Fruit fly (Drosophila melanogaster): Measurements from ENCODE around the gene CG17242.

Gene CG17242

dm6 chr2L:2221649-2222150, 47.2 kb downstream of the CG17242 start (continued):
- peak; percentile 98 for TF ChIP-seq CG12391 (tag; optimal IDR thresholded peaks at IDR 0.05)
- no peak for TF ChIP-seq hth (optimal IDR thresholded peaks at IDR 0.05)
- TF ChIP-seq chif (GFP tag; optimal IDR thresholded peaks at IDR 0.05) = peak; percentile 95
- TF ChIP-seq klu (GFP tag; IDR thresholded peaks at IDR 0.05) = peak; percentile 95
- TF ChIP-seq gem (tag; optimal IDR thresholded peaks at IDR 0.05) = peak; percentile 99
- TF ChIP-seq CG15514 (GFP tag; optimal IDR thresholded peaks at IDR 0.05) = peak; percentile 90
- TF ChIP-seq CG16813 (GFP tag; IDR thresholded peaks at IDR 0.05; ENCODE audit: partially characterized antibody) = no peak
- TF ChIP-seq CG17328 (GFP tag; IDR thresholded peaks at IDR 0.05) = peak; percentile 98
- no peak for TF ChIP-seq knrl (GFP tag; IDR thresholded peaks at IDR 0.05; ENCODE audit: partially characterized antibody)
- TF ChIP-seq unc-4 (GFP tag; IDR thresholded peaks at IDR 0.05; ENCODE audit: partially characterized antibody) = no peak
- no peak for TF ChIP-seq br (optimal IDR thresholded peaks at IDR 0.05)
- no peak for TF ChIP-seq Dll (GFP tag; IDR thresholded peaks at IDR 0.05; ENCODE audit: partially characterized antibody)
- peak; percentile 96 for TF ChIP-seq az2 (GFP tag; optimal IDR thresholded peaks at IDR 0.05)
- TF ChIP-seq CG14014 (GFP tag; IDR thresholded peaks at IDR 0.05) = peak; percentile 99
- peak; percentile 99 for TF ChIP-seq Hsf (GFP tag; optimal IDR thresholded peaks at IDR 0.05)
- TF ChIP-seq psq (GFP tag; optimal IDR thresholded peaks at IDR 0.05) = peak; percentile 91
- TF ChIP-seq CG4282 (GFP tag; optimal IDR thresholded peaks at IDR 0.05) = peak; percentile 86
- TF ChIP-seq Mad (GFP tag; optimal IDR thresholded peaks at IDR 0.05) = peak; percentile 97
- TF ChIP-seq Asciz (GFP tag; optimal IDR thresholded peaks at IDR 0.05) = peak; percentile 89
- peak; percentile 93 for TF ChIP-seq pum (GFP tag; optimal IDR thresholded peaks at IDR 0.05)
- peak; percentile 99 for TF ChIP-seq vvl (GFP tag; IDR thresholded peaks at IDR 0.05)
- no peak for TF ChIP-seq hbn (GFP tag; IDR thresholded peaks at IDR 0.05; ENCODE audit: partially characterized antibody)
- peak; percentile 97 for TF ChIP-seq Meics (GFP tag; optimal IDR thresholded peaks at IDR 0.05)
- TF ChIP-seq HLH3B (GFP tag; IDR thresholded peaks at IDR 0.05) = peak; percentile 98
- peak; percentile 92 for TF ChIP-seq CG10979 (tag; optimal IDR thresholded peaks at IDR 0.05)
- no peak for TF ChIP-seq D (optimal IDR thresholded peaks at IDR 0.05)
- peak; percentile 89 for TF ChIP-seq D (GFP tag; optimal IDR thresholded peaks at IDR 0.05)
- peak; percentile 97 for TF ChIP-seq CG7372 (GFP tag; IDR thresholded peaks at IDR 0.05)
- peak; percentile 97 for TF ChIP-seq lbe (GFP tag; optimal IDR thresholded peaks at IDR 0.05)
- peak; percentile 93 for TF ChIP-seq sim (GFP tag; IDR thresholded peaks at IDR 0.05)
- TF ChIP-seq Dref (GFP tag; IDR thresholded peaks at IDR 0.05) = peak; percentile 48
- peak; percentile 97 for TF ChIP-seq sisA (GFP tag; IDR thresholded peaks at IDR 0.05)
- TF ChIP-seq BtbVII (GFP tag; optimal IDR thresholded peaks at IDR 0.05) = peak; percentile 94
- TF ChIP-seq pzg (GFP tag; optimal IDR thresholded peaks at IDR 0.05) = peak; percentile 26
- TF ChIP-seq CG17612 (GFP tag; IDR thresholded peaks at IDR 0.05) = peak; percentile 93
- TF ChIP-seq Bdp1 (GFP tag; optimal IDR thresholded peaks at IDR 0.05) = peak; percentile 93
- peak; percentile 95 to 96 for TF ChIP-seq Hr51 (GFP tag; optimal IDR thresholded peaks at IDR 0.05)
- peak; percentile 98 for TF ChIP-seq lmd (GFP tag; IDR thresholded peaks at IDR 0.05)
- no peak for TF ChIP-seq vnd (GFP tag; IDR thresholded peaks at IDR 0.05; ENCODE audit: partially characterized antibody)
- peak; percentile 95 for TF ChIP-seq CG1529 (GFP tag; optimal IDR thresholded peaks at IDR 0.05)
- peak; percentile 90 for TF ChIP-seq CG11398 (GFP tag; optimal IDR thresholded peaks at IDR 0.05)
- TF ChIP-seq CG11504 (tag; optimal IDR thresholded peaks at IDR 0.05) = peak; percentile 95
- peak; percentile 92 for TF ChIP-seq MTF-1 (GFP tag; optimal IDR thresholded peaks at IDR 0.05; ENCODE audit: borderline replicate concordance)
- TF ChIP-seq dimm (GFP tag; IDR thresholded peaks at IDR 0.05) = peak; percentile 94
- TF ChIP-seq tx (GFP tag; optimal IDR thresholded peaks at IDR 0.05) = peak; percentile 94
- peak; percentile 98 for TF ChIP-seq CG10209 (GFP tag; optimal IDR thresholded peaks at IDR 0.05)
- TF ChIP-seq Ssrp (tag; optimal IDR thresholded peaks at IDR 0.05) = peak; percentile 91
- TF ChIP-seq grau (tag; optimal IDR thresholded peaks at IDR 0.05) = peak; percentile 95
- TF ChIP-seq CG32772 (GFP tag; IDR thresholded peaks at IDR 0.05) = peak; percentile 95
- TF ChIP-seq danr (GFP tag; IDR thresholded peaks at IDR 0.05) = peak; percentile 96
- TF ChIP-seq maf-S (GFP tag; optimal IDR thresholded peaks at IDR 0.05) = peak; percentile 94

All from whole organism, embryonic.